Worm (Caenorhabditis elegans) whole organism, L1 larva: ENCODE measurements around the gene act-2.

Experiments used
- C04F5.9 ChIP-seq: sonication (generic microtip); optimal IDR thresholded peaks from 2 replicates; lab custom pipeline; 2016; ENCODE audit warnings: missing genetic modification characterization, missing compliant biosample characterization
- C16A3.4 ChIP-seq: fragments of 150-350 bp; optimal IDR thresholded peaks from 2 replicates; lab custom pipeline; 2014; ENCODE audit warnings: missing biosample characterization, missing genetic modification characterization
- F16B12.6 ChIP-seq: fragments of 150-350 bp; optimal IDR thresholded peaks from 2 replicates; lab custom pipeline; 2014; ENCODE audit warnings: missing biosample characterization, missing genetic modification characterization
- alr-1 ChIP-seq: fragments of 200-800 bp; sonication (Bioruptor generic); optimal IDR thresholded peaks from 2 replicates; lab custom pipeline; 2018; ENCODE audit warnings: borderline replicate concordance, mild to moderate bottlenecking, missing genetic modification characterization, missing compliant biosample characterization
- aly-2 ChIP-seq: fragments of 150-350 bp; optimal IDR thresholded peaks from 2 replicates; lab custom pipeline; 2014; ENCODE audit warnings: missing biosample characterization, missing genetic modification characterization
- ama-1 ChIP-seq: fragments of 150-350 bp; optimal IDR thresholded peaks from 2 replicates; lab custom pipeline; 2014
- blmp-1 ChIP-seq: fragments of 150-350 bp; optimal IDR thresholded peaks from 2 replicates; lab custom pipeline; 2014; ENCODE audit warnings: missing biosample characterization, missing genetic modification characterization
- ceh-8 ChIP-seq: fragments of 200-800 bp; sonication (Bioruptor generic); optimal IDR thresholded peaks from 2 replicates; lab custom pipeline; 2018; ENCODE audit warnings: mild to moderate bottlenecking, missing genetic modification characterization, moderate library complexity, missing compliant biosample characterization
- ces-1 ChIP-seq: fragments of 150-350 bp; optimal IDR thresholded peaks from 2 replicates; lab custom pipeline; 2014; ENCODE audit warnings: missing biosample characterization, missing genetic modification reagents, missing genetic modification characterization
- efl-1 ChIP-seq, 4 experiments: fragments of 150-350 bp; optimal IDR thresholded peaks in 3 of 4; peaks in 1 of 4; 1 replicate in 1 of 4; 2 replicates in 3 of 4; lab custom pipeline; 2014; ENCODE audit warnings: missing biosample characterization in 2 of 4, missing genetic modification characterization in 2 of 4, missing genetic modification reagents in 2 of 4
- egl-13 ChIP-seq: sonication (generic microtip); optimal IDR thresholded peaks from 2 replicates; lab custom pipeline; 2016; ENCODE audit warnings: missing genotype, missing genetic modification reagents, missing genetic modification characterization, missing compliant biosample characterization
- egl-27 ChIP-seq, 2 experiments: fragments of 150-350 bp in 1 of 2; sonication (generic microtip); optimal IDR thresholded peaks; 3 replicates each; lab custom pipeline; 2017 to 2018; ENCODE audit warnings: missing biosample characterization in 2 of 2, missing genetic modification characterization in 2 of 2, missing genetic modification reagents in 2 of 2
- elt-3 ChIP-seq, 6 experiments: fragments of 150-350 bp in 1 of 6; sonication (generic microtip); optimal IDR thresholded peaks; 2 replicates each; lab custom pipeline; 2017 to 2018; ENCODE audit warnings: missing biosample characterization in 6 of 6, missing genetic modification characterization in 6 of 6, inconsistent platforms in 1 of 6
- fkh-10 ChIP-seq: sonication (generic microtip); optimal IDR thresholded peaks from 2 replicates; lab custom pipeline; 2017; ENCODE audit warnings: missing biosample characterization, missing genetic modification reagents, missing genetic modification characterization
- fkh-4 ChIP-seq: sonication (generic microtip); optimal IDR thresholded peaks from 2 replicates; lab custom pipeline; 2016; ENCODE audit warnings: missing compliant biosample characterization, missing genetic modification characterization, borderline replicate concordance
- fkh-8 ChIP-seq: sonication (generic microtip); optimal IDR thresholded peaks from 2 replicates; lab custom pipeline; 2016; ENCODE audit warnings: mild to moderate bottlenecking, missing genetic modification characterization, missing compliant biosample characterization
- hlh-17 ChIP-seq: fragments of 200-800 bp; sonication (Bioruptor generic); optimal IDR thresholded peaks from 2 replicates; lab custom pipeline; 2018; ENCODE audit warnings: missing genetic modification characterization, mild to moderate bottlenecking, missing compliant biosample characterization, moderate library complexity, borderline replicate concordance
- hlh-4 ChIP-seq: sonication (generic microtip); optimal IDR thresholded peaks from 2 replicates; lab custom pipeline; 2016; ENCODE audit warnings: mild to moderate bottlenecking, missing genetic modification characterization, missing compliant biosample characterization
- hpl-2 ChIP-seq: fragments of 150-350 bp; optimal IDR thresholded peaks from 2 replicates; lab custom pipeline; 2014; ENCODE audit warnings: missing biosample characterization, missing genetic modification reagents, missing genetic modification characterization
- isw-1 ChIP-seq: fragments of 200-800 bp; sonication (Bioruptor generic); IDR thresholded peaks from 2 replicates; pipeline ENCODE4 v1.3.6; 2022; ENCODE audit warnings: missing genetic modification characterization, missing compliant biosample characterization
- jun-1 ChIP-seq: fragments of 150-350 bp; optimal IDR thresholded peaks from 2 replicates; lab custom pipeline; 2014; ENCODE audit warnings: missing biosample characterization, missing genetic modification reagents, missing genetic modification characterization
- lin-35 ChIP-seq, 2 experiments: fragments of 150-350 bp; optimal IDR thresholded peaks; 2 replicates each; lab custom pipeline; 2014; ENCODE audit warnings: missing biosample characterization in 2 of 2, missing genetic modification characterization in 2 of 2, missing genetic modification reagents in 2 of 2
- lir-3 ChIP-seq: sonication (generic microtip); optimal IDR thresholded peaks from 2 replicates; lab custom pipeline; 2016; ENCODE audit warnings: mild to moderate bottlenecking, missing genetic modification characterization, moderate library complexity, missing compliant biosample characterization; ENCODE audit not compliant: poor library complexity
- lsy-2 ChIP-seq, 2 experiments: fragments of 150-350 bp; optimal IDR thresholded peaks; 2 replicates each; lab custom pipeline; 2014; ENCODE audit warnings: missing biosample characterization in 2 of 2, missing genetic modification characterization in 2 of 2
- mab-9 ChIP-seq: fragments of 200-800 bp; sonication (Bioruptor generic); IDR thresholded peaks from 2 replicates; pipeline ENCODE4 v1.3.6; 2022; ENCODE audit warnings: missing genetic modification reagents, missing genetic modification characterization, missing compliant biosample characterization
- mdl-1 ChIP-seq, 2 experiments: fragments of 150-350 bp; optimal IDR thresholded peaks; 2 replicates each; lab custom pipeline; 2014 to 2017; ENCODE audit warnings: missing biosample characterization in 2 of 2, missing genetic modification characterization in 2 of 2, inconsistent platforms in 1 of 2
- mef-2 ChIP-seq: fragments of 150-350 bp; optimal IDR thresholded peaks from 2 replicates; lab custom pipeline; 2014; ENCODE audit warnings: missing biosample characterization, missing genetic modification characterization
- nhr-11 ChIP-seq: fragments of 150-350 bp; optimal IDR thresholded peaks from 2 replicates; lab custom pipeline; 2014; ENCODE audit warnings: missing biosample characterization, missing genetic modification characterization
- nhr-12 ChIP-seq: sonication (generic microtip); optimal IDR thresholded peaks from 2 replicates; lab custom pipeline; 2017; ENCODE audit warnings: missing biosample characterization, missing genetic modification characterization
- nhr-19 ChIP-seq: fragments of 200-800 bp; sonication (Bioruptor generic); conservative IDR thresholded peaks from 2 replicates; pipeline ENCODE4 v1.3.6; 2022; ENCODE audit warnings: missing genetic modification characterization, missing compliant biosample characterization
- nhr-237 ChIP-seq: fragments of 150-350 bp; optimal IDR thresholded peaks from 2 replicates; lab custom pipeline; 2014; ENCODE audit warnings: missing biosample characterization, missing genetic modification characterization
- nhr-71 ChIP-seq: sonication (generic microtip); optimal IDR thresholded peaks from 2 replicates; lab custom pipeline; 2016; ENCODE audit warnings: mild to moderate bottlenecking, missing genetic modification characterization, moderate library complexity, missing compliant biosample characterization
- nhr-84 ChIP-seq: sonication (generic microtip); optimal IDR thresholded peaks from 2 replicates; lab custom pipeline; 2017; ENCODE audit warnings: missing biosample characterization, missing genetic modification characterization
- nhr-85 ChIP-seq: sonication (generic microtip); peaks from one replicate; lab custom pipeline; 2016; ENCODE audit warnings: missing genetic modification characterization, inconsistent platforms, missing compliant biosample characterization
- pag-3 ChIP-seq: sonication (generic microtip); optimal IDR thresholded peaks from 2 replicates; lab custom pipeline; 2017; ENCODE audit warnings: missing genetic modification characterization, mild to moderate bottlenecking, missing compliant biosample characterization, antibody characterized with exemption, borderline replicate concordance; ENCODE audit not compliant: insufficient read depth
- pqm-1 ChIP-seq: sonication (generic microtip); optimal IDR thresholded peaks from 3 replicates; lab custom pipeline; 2017; ENCODE audit warnings: missing biosample characterization, missing genetic modification characterization
- rnt-1 ChIP-seq: sonication (generic microtip); optimal IDR thresholded peaks from 2 replicates; lab custom pipeline; 2016; ENCODE audit warnings: mild to moderate bottlenecking, missing genetic modification characterization, moderate library complexity, missing compliant biosample characterization
- snpc-4 ChIP-seq: fragments of 150-350 bp; optimal IDR thresholded peaks from 2 replicates; lab custom pipeline; 2014; ENCODE audit warnings: missing biosample characterization, missing genetic modification characterization
- sox-4 ChIP-seq: sonication (generic microtip); optimal IDR thresholded peaks from 2 replicates; lab custom pipeline; 2016; ENCODE audit warnings: missing genetic modification characterization, missing compliant biosample characterization
- sptf-1 ChIP-seq: fragments of 150-350 bp; optimal IDR thresholded peaks from 2 replicates; lab custom pipeline; 2014; ENCODE audit warnings: missing biosample characterization, missing genetic modification characterization
- swsn-7 ChIP-seq: sonication (generic microtip); optimal IDR thresholded peaks from 2 replicates; lab custom pipeline; 2016; ENCODE audit warnings: missing genetic modification characterization, missing compliant biosample characterization
- tbx-2 ChIP-seq: sonication (generic microtip); optimal IDR thresholded peaks from 2 replicates; lab custom pipeline; 2016; ENCODE audit warnings: missing genetic modification characterization, missing compliant biosample characterization
- tlp-1 ChIP-seq: fragments of 150-350 bp; optimal IDR thresholded peaks from 2 replicates; lab custom pipeline; 2014; ENCODE audit warnings: missing biosample characterization, missing genetic modification characterization
- unc-30 ChIP-seq: sonication (generic microtip); optimal IDR thresholded peaks from 2 replicates; lab custom pipeline; 2017; ENCODE audit warnings: missing biosample characterization, missing genetic modification characterization
- unc-62 ChIP-seq: fragments of 150-350 bp; optimal IDR thresholded peaks from 2 replicates; lab custom pipeline; 2014; ENCODE audit warnings: missing biosample characterization, missing genetic modification reagents, missing genetic modification characterization
- unc-86 ChIP-seq: sonication (generic microtip); optimal IDR thresholded peaks from 2 replicates; lab custom pipeline; 2016; ENCODE audit warnings: missing genetic modification characterization, missing compliant biosample characterization
- ztf-4 ChIP-seq: fragments of 150-350 bp; optimal IDR thresholded peaks from 2 replicates; lab custom pipeline; 2014; ENCODE audit warnings: missing biosample characterization, missing genetic modification characterization

The act-2 gene

ce11 chrV:11069277-11069676 is 8.7 kb downstream of the act-2 start, which contains the start of gene T04C12.8 (continued):
- TF ChIP-seq unc-86 (tag; lab: Kevin White, UChicago) (no peak), lin-35 (GFP tag; optimal IDR thresholded peaks at IDR 0.05; lab: Kevin White, UChicago) (peak in 1 of 2 experiments; percentile 41), nhr-19 (GFP tag; lab: Robert Waterston, UW) (0 out of 2 replicates have a peak, but pooled peaks have one; percentile 10), fkh-8 (tag; lab: Kevin White, UChicago) (no peak), elt-3 (tag; optimal IDR thresholded peaks at IDR 0.05; lab: Kevin White, UChicago) (peak in 1 of 6 experiments; percentile 4), lir-3 (tag; lab: Kevin White, UChicago) (no peak), ceh-8 (GFP tag; lab: Kevin White, UChicago) (no peak)
- TF ChIP-seq, all 84 proteins: peak for 17

ce11 chrV:11065513-11065912 is 12.4 kb downstream of the act-2 start, which contains the start of gene nlp-80:
Gene nlp-80, minus strand, starts transcription at chrV:11065613.
- peak; percentile 6 for TF ChIP-seq fkh-8 (tag; lab: Kevin White, UChicago)
- no peak for TF ChIP-seq nhr-12
- TF ChIP-seq mab-9, result no peak

- TF ChIP-seq nhr-11 (tag; lab: Kevin White, UChicago) (no peak), jun-1 (tag; lab: Kevin White, UChicago) (no peak), nhr-84 (tag; lab: Kevin White, UChicago) (no peak), nhr-12 (no peak), rnt-1 (tag; lab: Kevin White, UChicago) (no peak), ama-1 (lab: Kevin White, UChicago) (no peak), nhr-71 (tag; lab: Kevin White, UChicago) (no peak), egl-13 (tag; lab: Kevin White, UChicago) (no peak), unc-30 (no peak), blmp-1 (tag; lab: Kevin White, UChicago) (no peak)
- TF ChIP-seq, all 84 proteins: peak for 0
These were observed 14.8 kb downstream of the act-2 start, which contains the start of gene T04C12.9 for ce11 chrV:11063115-11063514. Gene T04C12.9, minus strand, starts transcription at chrV:11063215.

- TF ChIP-seq pag-3 (tag; lab: Kevin White, UChicago) (no peak), ztf-4 (tag; lab: Kevin White, UChicago) (no peak), hpl-2 (GFP tag; lab: Kevin White, UChicago) (no peak), tbx-2 (tag; lab: Kevin White, UChicago) (no peak), nhr-237 (tag; lab: Kevin White, UChicago) (no peak), tlp-1 (no peak), C04F5.9 (tag; lab: Kevin White, UChicago) (no peak), F16B12.6 (tag; lab: Kevin White, UChicago) (no peak), nhr-85 (peak; percentile 70), mef-2 (tag; lab: Kevin White, UChicago) (no peak), fkh-10 (no peak), lsy-2 (tag; optimal IDR thresholded peaks at IDR 0.05; lab: Kevin White, UChicago) (no peak), aly-2 (tag; lab: Kevin White, UChicago) (no peak), sox-4 (no peak), fkh-4 (no peak), mdl-1 (tag; optimal IDR thresholded peaks at IDR 0.05; lab: Kevin White, UChicago) (no peak), C16A3.4 (tag; lab: Kevin White, UChicago) (no peak), nhr-11 (tag; lab: Kevin White, UChicago) (no peak), alr-1 (tag; lab: Kevin White, UChicago) (no peak), efl-1 (optimal IDR thresholded peaks at IDR 0.05; lab: Kevin White, UChicago) (no peak), efl-1 (GFP tag; optimal IDR thresholded peaks at IDR 0.05 in 1 of 2; lab: Kevin White, UChicago) (no peak), swsn-7 (tag; lab: Kevin White, UChicago) (no peak), hlh-4 (no peak), egl-27 (tag; optimal IDR thresholded peaks at IDR 0.05; lab: Kevin White, UChicago) (no peak), pqm-1 (no peak), snpc-4 (tag; lab: Kevin White, UChicago) (no peak), nhr-71 (tag; lab: Kevin White, UChicago) (peak; percentile 12), isw-1 (GFP tag; lab: Robert Waterston, UW) (no peak), sptf-1 (tag; lab: Kevin White, UChicago) (no peak), fkh-8 (tag; lab: Kevin White, UChicago) (no peak), hlh-17 (GFP tag; lab: Kevin White, UChicago) (no peak), unc-62 (GFP tag; lab: Kevin White, UChicago) (no peak), nhr-84 (tag; lab: Kevin White, UChicago) (no peak), ces-1 (GFP tag; lab: Kevin White, UChicago) (no peak)
These were observed 16.1 kb downstream of the act-2 start for ce11 chrV:11061887-11062286.
